Fruit fly (Drosophila melanogaster): Measurements from ENCODE around the gene CG8833.

CG8833 gene

DNA sequence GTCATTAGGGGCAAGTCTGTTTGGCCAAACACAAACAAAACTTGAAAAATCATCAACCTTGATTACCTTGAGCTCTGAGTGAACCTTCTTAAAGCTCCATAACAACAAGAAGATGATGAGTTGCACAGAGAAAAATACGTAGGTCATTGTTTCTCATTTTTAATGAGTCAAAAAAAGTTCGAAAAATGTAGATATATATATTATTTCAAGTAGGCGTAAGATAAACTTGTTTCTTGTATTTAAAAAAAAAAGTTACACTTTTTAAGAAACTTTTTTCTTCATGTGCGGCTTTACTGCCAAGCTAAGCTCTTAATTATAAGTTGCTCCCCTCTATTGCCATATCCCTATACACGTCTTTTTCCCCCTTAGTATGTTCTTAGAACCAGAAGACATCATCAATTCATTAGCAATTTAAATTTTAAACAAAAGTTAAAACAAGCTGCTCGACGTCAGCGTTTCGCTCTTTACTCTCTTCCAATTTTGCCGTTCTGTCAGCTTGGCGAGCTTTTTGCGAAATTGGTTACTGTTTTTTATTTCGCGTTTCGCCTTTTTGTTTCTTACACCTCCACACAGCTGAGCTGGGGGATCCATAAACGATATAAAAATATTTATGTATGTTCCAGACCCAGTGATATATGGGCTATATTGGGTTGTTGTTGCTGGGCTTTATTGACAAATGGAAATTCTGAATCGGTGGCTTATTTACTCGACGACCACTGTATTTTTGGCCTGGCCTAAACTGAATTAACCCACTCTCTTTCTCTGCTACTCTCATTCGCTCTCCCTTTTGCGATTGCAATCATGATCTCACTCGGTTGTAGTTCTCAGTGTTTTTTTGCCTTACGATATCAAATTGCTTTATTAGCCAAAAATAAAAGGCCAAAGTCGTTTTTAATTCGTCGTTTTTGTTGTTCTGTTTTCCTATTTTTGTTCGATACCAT lies 5.2 kb downstream of the CG8833 start (continued):
- peak; percentile 59 for TF ChIP-seq gsb (GFP tag; IDR thresholded peaks at IDR 0.05)
- peak; percentile 61 for TF ChIP-seq CG17829 (tag; optimal IDR thresholded peaks at IDR 0.05)
- TF ChIP-seq Neu2 (GFP tag; optimal IDR thresholded peaks at IDR 0.05; ENCODE audit: borderline replicate concordance): no peak
- TF ChIP-seq mam (GFP tag; optimal IDR thresholded peaks at IDR 0.05): peak; percentile 33
- 0 out of 2 replicates have a peak, but pooled peaks have one; percentile 60 for TF ChIP-seq CG16779 (GFP tag; IDR thresholded peaks at IDR 0.05)
- 0 out of 3 replicates have a peak, but pooled peaks have one; percentile 35 for TF ChIP-seq H15 (GFP tag; IDR thresholded peaks at IDR 0.05)
- peak; percentile 70; the same call in 2 of the 3 replicates for TF ChIP-seq CG17361 (GFP tag; IDR thresholded peaks at IDR 0.05)
- peak; percentile 6 for TF ChIP-seq CG15696 (tag; optimal IDR thresholded peaks at IDR 0.05)
- no peak for TF ChIP-seq eyg (GFP tag; optimal IDR thresholded peaks at IDR 0.05)
- peak; percentile 8 for TF ChIP-seq CG1233 (GFP tag; optimal IDR thresholded peaks at IDR 0.05)
- peak; percentile 28 for TF ChIP-seq Ssrp (tag; optimal IDR thresholded peaks at IDR 0.05)
- TF ChIP-seq Hand (GFP tag; optimal IDR thresholded peaks at IDR 0.05): no peak
- no peak for TF ChIP-seq sna (GFP tag; IDR thresholded peaks at IDR 0.05; ENCODE audit: partially characterized antibody)
- no peak for TF ChIP-seq Lhr (GFP tag; optimal IDR thresholded peaks at IDR 0.05)
- TF ChIP-seq CG17612 (GFP tag; IDR thresholded peaks at IDR 0.05): 0 out of 2 replicates have a peak, but pooled peaks have one; percentile 13
- peak; percentile 29 for TF ChIP-seq Sox102F (GFP tag; optimal IDR thresholded peaks at IDR 0.05)
- peak; percentile 63 for TF ChIP-seq CG6765 (GFP tag; optimal IDR thresholded peaks at IDR 0.05)
- no peak for TF ChIP-seq Fer2 (tag; optimal IDR thresholded peaks at IDR 0.05)
- peak; percentile 21 for TF ChIP-seq zf30C (GFP tag; optimal IDR thresholded peaks at IDR 0.05)
- peak; percentile 5 for TF ChIP-seq HLH54F (GFP tag; optimal IDR thresholded peaks at IDR 0.05)
- TF ChIP-seq fd96Cb (tag; optimal IDR thresholded peaks at IDR 0.05): peak; percentile 29
- TF ChIP-seq CG18476 (GFP tag; optimal IDR thresholded peaks at IDR 0.05): peak; percentile 61
- no peak for TF ChIP-seq Antp (GFP tag; optimal IDR thresholded peaks at IDR 0.05)
- TF ChIP-seq tin (GFP tag; optimal IDR thresholded peaks at IDR 0.05): peak; percentile 42
- peak; percentile 32 for TF ChIP-seq CG13424 (tag; optimal IDR thresholded peaks at IDR 0.05)
- no peak for TF ChIP-seq eve (GFP tag; optimal IDR thresholded peaks at IDR 0.05)
- peak; percentile 57; the same call in 1 of the 2 replicates for TF ChIP-seq ranshi (GFP tag; IDR thresholded peaks at IDR 0.05)
- peak; percentile 85 for TF ChIP-seq lab (GFP tag; optimal IDR thresholded peaks at IDR 0.05)
- TF ChIP-seq CG18262 (tag; optimal IDR thresholded peaks at IDR 0.05): peak; percentile 71
- no peak for TF ChIP-seq sr (GFP tag; IDR thresholded peaks at IDR 0.05)
- peak; percentile 74 for TF ChIP-seq Taf1 (GFP tag; IDR thresholded peaks at IDR 0.05)
- TF ChIP-seq nerfin-2 (GFP tag; IDR thresholded peaks at IDR 0.05; ENCODE audit: partially characterized antibody): no peak
- TF ChIP-seq tup (GFP tag; optimal IDR thresholded peaks at IDR 0.05): no peak
- TF ChIP-seq CG3838 (GFP tag; optimal IDR thresholded peaks at IDR 0.05): no peak
- peak; percentile 75 for TF ChIP-seq gem (tag; optimal IDR thresholded peaks at IDR 0.05)
- peak; percentile 14 for TF ChIP-seq Chrac-16 (GFP tag; optimal IDR thresholded peaks at IDR 0.05)
- TF ChIP-seq PHDP (tag; optimal IDR thresholded peaks at IDR 0.05): peak; percentile 56
- peak; percentile 33 for TF ChIP-seq Deaf1 (tag; optimal IDR thresholded peaks at IDR 0.05)
- no peak for TF ChIP-seq h (optimal IDR thresholded peaks at IDR 0.05)
- TF ChIP-seq pb (GFP tag; optimal IDR thresholded peaks at IDR 0.05): no peak
- TF ChIP-seq CG11560 (tag; IDR thresholded peaks at IDR 0.05): peak; percentile 64; the same call in 2 of the 3 replicates
- TF ChIP-seq CG17385 (GFP tag; optimal IDR thresholded peaks at IDR 0.05): peak; percentile 33
- peak; percentile 13 to 56 for TF ChIP-seq Trl (optimal IDR thresholded peaks at IDR 0.05)
- peak; percentile 41 for TF ChIP-seq Trl (GFP tag; optimal IDR thresholded peaks at IDR 0.05)
- no peak for TF ChIP-seq trh (GFP tag; optimal IDR thresholded peaks at IDR 0.05)
- TF ChIP-seq CG12942 (GFP tag; optimal IDR thresholded peaks at IDR 0.05): peak; percentile 6
- no peak for TF ChIP-seq CG10543 (GFP tag; optimal IDR thresholded peaks at IDR 0.05)
- peak; percentile 60 for TF ChIP-seq unpg (GFP tag; optimal IDR thresholded peaks at IDR 0.05)

All from whole organism, embryonic.